Fruit fly (Drosophila melanogaster) whole organism, embryonic: ENCODE data around the gene CG31029.
A peak's percentile ranks its signal among the peaks of the same experiment; 100 is the strongest.

Experiments used
- Asciz ChIP-seq: fragments of 200-800 bp; sonication (Bioruptor generic); optimal IDR thresholded peaks from 2 replicates; lab custom pipeline; 2017; ENCODE audit warnings: missing biosample characterization, mild to moderate bottlenecking, missing genetic modification characterization, missing genetic modification reagents
- Atf3 ChIP-seq: fragments of 200-800 bp; sonication (Bioruptor generic); optimal IDR thresholded peaks from 3 replicates; lab custom pipeline; 2016; ENCODE audit warnings: missing biosample characterization, missing genetic modification characterization
- BEAF-32 ChIP-seq: fragments of 200-800 bp; sonication (Bioruptor generic); optimal IDR thresholded peaks from 3 replicates; lab custom pipeline; 2017; ENCODE audit warnings: missing biosample characterization, missing genetic modification characterization, mild to moderate bottlenecking, moderate library complexity, missing genetic modification reagents
- BtbVII ChIP-seq: fragments of 200-800 bp; sonication (Bioruptor generic); optimal IDR thresholded peaks from 3 replicates; lab custom pipeline; 2017; ENCODE audit warnings: missing biosample characterization, mild to moderate bottlenecking, missing genetic modification characterization
- CG10565 ChIP-seq: fragments of 200-800 bp; sonication (Bioruptor generic); optimal IDR thresholded peaks from 3 replicates; lab custom pipeline; 2016; ENCODE audit warnings: missing biosample characterization, mild to moderate bottlenecking, missing genetic modification characterization
- CG12071 ChIP-seq: fragments of 200-800 bp; sonication (Bioruptor generic); optimal IDR thresholded peaks from 3 replicates; lab custom pipeline; 2018; ENCODE audit warnings: missing biosample characterization, mild to moderate bottlenecking, missing genetic modification characterization
- CG12219 ChIP-seq: fragments of 200-800 bp; sonication (Bioruptor generic); optimal IDR thresholded peaks from 3 replicates; lab custom pipeline; 2018; ENCODE audit warnings: missing biosample characterization, mild to moderate bottlenecking, missing genetic modification characterization
- CG13424 ChIP-seq: fragments of 200-800 bp; sonication (Bioruptor generic); optimal IDR thresholded peaks from 2 replicates; lab custom pipeline; 2019; ENCODE audit warnings: missing biosample characterization, mild to moderate bottlenecking, missing genetic modification characterization, moderate library complexity
- CG13775 ChIP-seq: fragments of 200-800 bp; sonication (Bioruptor generic); optimal IDR thresholded peaks from 3 replicates; lab custom pipeline; 2017; ENCODE audit warnings: missing biosample characterization, mild to moderate bottlenecking, missing genetic modification characterization
- CG15269 ChIP-seq: fragments of 200-800 bp; sonication (Bioruptor generic); optimal IDR thresholded peaks from 2 replicates; lab custom pipeline; 2018; ENCODE audit warnings: missing biosample characterization, mild to moderate bottlenecking, missing genetic modification characterization, moderate library complexity
- CG1529 ChIP-seq: fragments of 200-800 bp; sonication (Bioruptor generic); optimal IDR thresholded peaks from 3 replicates; lab custom pipeline; 2018; ENCODE audit warnings: missing biosample characterization, missing genetic modification characterization
- CG1603 ChIP-seq: fragments of 200-800 bp; sonication (Bioruptor generic); optimal IDR thresholded peaks from 2 replicates; lab custom pipeline; 2019; ENCODE audit warnings: missing biosample characterization, mild to moderate bottlenecking, missing genetic modification characterization, moderate library complexity
- CG17328 ChIP-seq: fragments of 200-800 bp; sonication (Bioruptor generic); IDR thresholded peaks from 2 replicates; pipeline ENCODE4 v1.3.6; 2022; ENCODE audit warnings: missing biosample characterization, missing genetic modification characterization
- CG1792 ChIP-seq: fragments of 200-800 bp; sonication (Bioruptor generic); optimal IDR thresholded peaks from 2 replicates; lab custom pipeline; 2016; ENCODE audit warnings: missing biosample characterization, missing genetic modification characterization
- CG2678 ChIP-seq: fragments of 200-800 bp; sonication (Bioruptor generic); optimal IDR thresholded peaks from 3 replicates; lab custom pipeline; 2019; ENCODE audit warnings: missing biosample characterization, mild to moderate bottlenecking, missing genetic modification characterization, moderate library complexity
- CG3065 ChIP-seq: fragments of 200-800 bp; sonication (Bioruptor generic); optimal IDR thresholded peaks from 2 replicates; lab custom pipeline; 2016; ENCODE audit warnings: missing biosample characterization, missing genetic modification characterization
- CG31365 ChIP-seq: fragments of 200-800 bp; sonication (Bioruptor generic); optimal IDR thresholded peaks from 2 replicates; lab custom pipeline; 2018; ENCODE audit warnings: missing biosample characterization, mild to moderate bottlenecking, missing genetic modification characterization
- CG33213 ChIP-seq: fragments of 200-800 bp; sonication (Bioruptor generic); optimal IDR thresholded peaks from 3 replicates; lab custom pipeline; 2016; ENCODE audit warnings: missing biosample characterization, missing genetic modification characterization
- CG4854 ChIP-seq: fragments of 200-800 bp; sonication (Bioruptor generic); optimal IDR thresholded peaks from 2 replicates; lab custom pipeline; 2016; ENCODE audit warnings: missing biosample characterization, missing genetic modification characterization, inconsistent platforms
- CG5953 ChIP-seq: fragments of 200-800 bp; sonication (Bioruptor generic); IDR thresholded peaks from 2 replicates; pipeline ENCODE4 v1.3.6; 2022; ENCODE audit warnings: missing biosample characterization, missing genetic modification characterization
- CG7987 ChIP-seq: fragments of 200-800 bp; sonication (Bioruptor generic); optimal IDR thresholded peaks from 2 replicates; lab custom pipeline; 2018; ENCODE audit warnings: missing biosample characterization, mild to moderate bottlenecking, missing genetic modification characterization, moderate library complexity
- CG9609 ChIP-seq: fragments of 200-800 bp; sonication (Bioruptor generic); optimal IDR thresholded peaks from 3 replicates; lab custom pipeline; 2016; ENCODE audit warnings: missing biosample characterization, missing genetic modification characterization
- CkIIα-i1 ChIP-seq: fragments of 200-800 bp; sonication (Bioruptor generic); IDR thresholded peaks from 2 replicates; pipeline ENCODE4 v1.3.6; 2022; ENCODE audit warnings: missing biosample characterization, missing genetic modification characterization
- Dref ChIP-seq: fragments of 200-800 bp; sonication (Bioruptor generic); IDR thresholded peaks from 2 replicates; pipeline ENCODE4 v1.3.6; 2022; ENCODE audit warnings: missing biosample characterization, missing genetic modification characterization
- E2f2 ChIP-seq: fragments of 200-800 bp; sonication (Bioruptor generic); IDR thresholded peaks from 2 replicates; pipeline ENCODE4 v1.3.6; 2022; ENCODE audit warnings: missing biosample characterization, missing genetic modification characterization
- Meics ChIP-seq: fragments of 200-800 bp; sonication (Bioruptor generic); optimal IDR thresholded peaks from 2 replicates; lab custom pipeline; 2017; ENCODE audit warnings: missing biosample characterization, mild to moderate bottlenecking, missing genetic modification characterization
- Ptx1 ChIP-seq: fragments of 200-800 bp; sonication (Bioruptor generic); IDR thresholded peaks from 2 replicates; pipeline ENCODE4 v1.3.6; 2022; ENCODE audit warnings: missing biosample characterization, missing genetic modification characterization
- ase ChIP-seq: fragments of 200-800 bp; sonication (Bioruptor generic); IDR thresholded peaks from 3 replicates; pipeline ENCODE4 v1.3.6; 2022; ENCODE audit warnings: missing biosample characterization, missing genetic modification characterization
- crol ChIP-seq: fragments of 200-800 bp; sonication (Bioruptor generic); IDR thresholded peaks from 2 replicates; pipeline ENCODE4 v1.3.6; 2022; ENCODE audit warnings: missing biosample characterization, missing genetic modification characterization
- eve ChIP-seq, 2 experiments: fragments of >200 bp; optimal IDR thresholded peaks; 2 replicates each; lab custom pipeline; 2017; ENCODE audit warnings: missing biosample characterization in 2 of 2, missing genetic modification characterization in 2 of 2
- eyg ChIP-seq: fragments of 200-800 bp; sonication (Bioruptor generic); optimal IDR thresholded peaks from 3 replicates; lab custom pipeline; 2016; ENCODE audit warnings: missing biosample characterization, missing genetic modification characterization
- fd102C ChIP-seq: fragments of 200-800 bp; sonication (Bioruptor generic); optimal IDR thresholded peaks from 2 replicates; lab custom pipeline; 2018; ENCODE audit warnings: missing biosample characterization, mild to moderate bottlenecking, missing genetic modification characterization, moderate library complexity
- gce ChIP-seq: fragments of 200-800 bp; sonication (Bioruptor generic); IDR thresholded peaks from 3 replicates; pipeline ENCODE4 v1.3.6; 2022; ENCODE audit warnings: missing biosample characterization, missing genetic modification characterization
- gcm ChIP-seq: fragments of 200-800 bp; sonication (Bioruptor generic); optimal IDR thresholded peaks from 2 replicates; lab custom pipeline; 2019; ENCODE audit warnings: missing biosample characterization, mild to moderate bottlenecking, missing genetic modification characterization, moderate library complexity
- gfzf ChIP-seq: fragments of 200-800 bp; sonication (Bioruptor generic); optimal IDR thresholded peaks from 2 replicates; lab custom pipeline; 2016; ENCODE audit warnings: missing biosample characterization, mild to moderate bottlenecking, missing genetic modification characterization, moderate library complexity
- klu ChIP-seq: fragments of 200-800 bp; sonication (Bioruptor generic); IDR thresholded peaks from 2 replicates; pipeline ENCODE4 v1.3.6; 2022; ENCODE audit warnings: missing biosample characterization, missing genetic modification characterization
- lov ChIP-seq, 2 experiments: fragments of 200-800 bp in 1 of 2; fragments of >200 bp in 1 of 2; sonication (Bioruptor generic) in 1 of 2; IDR thresholded peaks in 1 of 2; optimal IDR thresholded peaks in 1 of 2; 2 replicates in 1 of 2; 3 replicates in 1 of 2; pipeline versions ENCODE4 v1.3.6 to Lab custom; 2017 to 2022; ENCODE audit warnings: missing biosample characterization in 1 of 2, missing genetic modification characterization in 1 of 2
- luna ChIP-seq: fragments of 200-800 bp; sonication (Bioruptor generic); optimal IDR thresholded peaks from 2 replicates; lab custom pipeline; 2016; ENCODE audit warnings: missing biosample characterization, missing genetic modification characterization
- mirr ChIP-seq: fragments of 200-800 bp; sonication (Bioruptor generic); optimal IDR thresholded peaks from 3 replicates; lab custom pipeline; 2018; ENCODE audit warnings: missing biosample characterization, mild to moderate bottlenecking, missing genetic modification characterization
- pita ChIP-seq: fragments of 200-800 bp; sonication (Bioruptor generic); optimal IDR thresholded peaks from 2 replicates; lab custom pipeline; 2017; ENCODE audit warnings: missing biosample characterization, mild to moderate bottlenecking, missing genetic modification characterization
- pzg ChIP-seq: fragments of 200-800 bp; sonication (Bioruptor generic); optimal IDR thresholded peaks from 3 replicates; lab custom pipeline; 2018; ENCODE audit warnings: missing biosample characterization, mild to moderate bottlenecking, missing genetic modification characterization, moderate library complexity
- salm ChIP-seq: fragments of 200-800 bp; sonication (Bioruptor generic); optimal IDR thresholded peaks from 2 replicates; lab custom pipeline; 2018; ENCODE audit warnings: missing biosample characterization, mild to moderate bottlenecking, missing genetic modification characterization
- seq ChIP-seq: fragments of 200-800 bp; sonication (Bioruptor generic); IDR thresholded peaks from 2 replicates; pipeline ENCODE4 v1.3.6; 2022; ENCODE audit warnings: missing biosample characterization, missing genetic modification characterization
- sima ChIP-seq: fragments of 200-800 bp; sonication (Bioruptor generic); optimal IDR thresholded peaks from 2 replicates; lab custom pipeline; 2016; ENCODE audit warnings: missing biosample characterization, missing genetic modification characterization
- sr ChIP-seq: fragments of 200-800 bp; sonication (Bioruptor generic); IDR thresholded peaks from 3 replicates; pipeline ENCODE4 v1.3.6; 2022; ENCODE audit warnings: missing biosample characterization, missing genetic modification characterization
- trem ChIP-seq: fragments of 200-800 bp; optimal IDR thresholded peaks from 3 replicates; lab custom pipeline; 2019; ENCODE audit warnings: missing biosample characterization, mild to moderate bottlenecking, missing genetic modification characterization, moderate library complexity
- usp ChIP-seq: fragments of >200 bp; optimal IDR thresholded peaks from 2 replicates; lab custom pipeline; 2017; ENCODE audit warnings: missing biosample characterization, missing genetic modification characterization
- z ChIP-seq: fragments of 200-800 bp; sonication (Bioruptor generic); IDR thresholded peaks from 3 replicates; pipeline ENCODE4 v1.3.6; 2022; ENCODE audit warnings: missing biosample characterization, missing genetic modification characterization

The CG31029 gene

DNA sequence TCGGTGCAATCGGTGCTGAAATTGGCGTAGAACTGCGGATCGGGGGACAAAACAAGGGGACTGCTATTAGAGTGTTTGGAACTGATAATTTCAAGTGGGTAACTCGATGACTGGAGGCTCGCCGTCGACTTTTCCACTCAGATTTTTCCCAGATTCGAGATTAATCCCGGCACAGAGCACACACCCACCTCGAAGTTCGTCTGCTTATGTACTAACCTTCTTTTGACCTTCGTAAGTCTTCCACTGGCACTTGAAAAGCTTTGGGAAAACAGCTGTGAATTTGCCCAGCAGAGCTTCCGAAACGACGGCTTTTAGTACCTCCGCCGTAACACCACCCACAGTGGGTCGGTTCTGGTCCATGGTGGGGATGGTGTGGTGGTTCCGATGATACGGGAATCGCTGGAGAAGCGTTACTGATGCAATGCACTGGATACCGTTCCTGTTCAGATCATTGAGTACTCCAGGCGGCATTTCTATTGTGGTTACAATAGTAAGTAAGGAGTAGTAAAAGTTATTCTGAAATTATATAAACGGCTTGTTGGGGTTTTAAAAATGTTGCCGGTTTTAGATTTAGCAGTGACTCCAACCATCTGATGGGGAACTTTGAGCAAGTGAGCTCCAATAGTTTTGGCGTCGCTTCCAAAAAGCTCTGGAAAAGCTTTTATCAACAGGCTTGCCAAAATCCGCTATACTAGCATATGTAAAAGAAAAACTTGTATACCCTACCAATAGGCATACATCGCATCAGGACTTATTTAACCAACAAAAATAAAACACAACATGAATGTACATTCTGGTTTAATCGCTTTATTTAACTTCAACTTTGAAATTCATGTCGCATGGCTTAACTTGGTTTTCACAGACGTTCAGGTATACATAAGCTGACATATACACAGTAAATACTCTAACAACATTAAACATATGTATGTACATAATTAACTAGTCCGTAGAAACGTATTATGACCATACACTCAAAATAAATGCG lies 2.2 kb upstream of the CG31029 start, which contains the start of gene Tpi (continued):
- TF ChIP-seq fd102C (GFP tag; lab: Kevin White, UChicago) (no peak), usp (GFP tag; lab: Kevin White, UChicago) (no peak), CG31365 (tag; lab: Kevin White, UChicago) (no peak), CG1792 (no peak), pzg (peak; percentile 42), CG17328 (GFP tag; lab: Robert Waterston, UW) (0 out of 2 replicates have a peak, but pooled peaks have one; percentile 16), crol (no peak), CG10565 (GFP tag; lab: Kevin White, UChicago) (no peak), CG15269 (tag; lab: Kevin White, UChicago) (peak; percentile 68), mirr (no peak), CG13775 (GFP tag; lab: Kevin White, UChicago) (no peak), trem (tag; lab: Kevin White, UChicago) (no peak), gce (GFP tag; lab: Robert Waterston, UW) (no peak), CG5953 (GFP tag; lab: Robert Waterston, UW) (no peak), z (GFP tag; lab: Robert Waterston, UW) (0 out of 3 replicates have a peak, but pooled peaks have one; percentile 45), seq (GFP tag; lab: Robert Waterston, UW) (no peak), lov (optimal IDR thresholded peaks at IDR 0.05; lab: Kevin White, UChicago) (no peak), lov (GFP tag; IDR thresholded peaks at IDR 0.05; lab: Robert Waterston, UW) (no peak), CG1603 (tag; lab: Kevin White, UChicago) (no peak), sr (GFP tag; lab: Robert Waterston, UW) (peak; percentile 59; the same call in 1 of the 3 replicates), CG12219 (GFP tag; lab: Kevin White, UChicago) (peak; percentile 46), ase (GFP tag; lab: Robert Waterston, UW) (no peak), gfzf (peak; percentile 75), sima (GFP tag; lab: Kevin White, UChicago) (no peak), CG4854 (GFP tag; lab: Kevin White, UChicago) (no peak), luna (GFP tag; lab: Kevin White, UChicago) (no peak), salm (tag; lab: Kevin White, UChicago) (no peak), CkIIα-i1 (GFP tag; lab: Robert Waterston, UW) (0 out of 2 replicates have a peak, but pooled peaks have one; percentile 8), Meics (GFP tag; lab: Kevin White, UChicago) (peak; percentile 8), Ptx1 (0 out of 2 replicates have a peak, but pooled peaks have one; percentile 8), CG33213 (GFP tag; lab: Kevin White, UChicago) (no peak), CG9609 (GFP tag; lab: Kevin White, UChicago) (no peak), BEAF-32 (GFP tag; lab: Kevin White, UChicago) (peak; percentile 29), BtbVII (GFP tag; lab: Kevin White, UChicago) (peak; percentile 9), Asciz (GFP tag; lab: Kevin White, UChicago) (no peak), Dref (no peak), Atf3 (GFP tag; lab: Kevin White, UChicago) (no peak), gcm (GFP tag; lab: Kevin White, UChicago) (no peak), eyg (GFP tag; lab: Kevin White, UChicago) (peak; percentile 22), klu (GFP tag; lab: Robert Waterston, UW) (no peak), eve (GFP tag; optimal IDR thresholded peaks at IDR 0.05; lab: Kevin White, UChicago) (no peak), E2f2 (GFP tag; lab: Robert Waterston, UW) (peak; percentile 56; the same call in 1 of the 2 replicates), CG1529 (GFP tag; lab: Kevin White, UChicago) (no peak), CG7987 (GFP tag; lab: Kevin White, UChicago) (no peak), pita (GFP tag; lab: Kevin White, UChicago) (peak; percentile 61), CG12071 (GFP tag; lab: Kevin White, UChicago) (peak; percentile 2), CG13424 (peak; percentile 38), CG3065 (GFP tag; lab: Kevin White, UChicago) (no peak), CG2678 (tag; lab: Kevin White, UChicago) (no peak)
